Worm (Caenorhabditis elegans) whole organism, young adult: Measurements from ENCODE around the gene srw-97.

ENCODE experiments used
- B0035.1 ChIP-seq: sonication (generic microtip); optimal IDR thresholded peaks from 2 replicates; lab custom pipeline; 2016; ENCODE audit warnings: missing genetic modification characterization, mild to moderate bottlenecking, missing compliant biosample characterization, missing genotype, missing genetic modification reagents
- Y53F4B.3 ChIP-seq: fragments of 200-800 bp; sonication (Bioruptor generic); IDR thresholded peaks from 2 replicates; pipeline ENCODE4 v1.3.6; 2022; ENCODE audit warnings: missing genetic modification reagents, missing genetic modification characterization, missing compliant biosample characterization
- cebp-2 ChIP-seq: fragments of 200-800 bp; sonication (Bioruptor generic); IDR thresholded peaks from 2 replicates; pipeline ENCODE4 v1.3.6; 2022; ENCODE audit warnings: missing genetic modification characterization, missing compliant biosample characterization
- ceh-40 ChIP-seq: fragments of 200-800 bp; sonication (Bioruptor generic); IDR thresholded peaks from 2 replicates; pipeline ENCODE4 v1.3.6; 2022; ENCODE audit warnings: missing genetic modification characterization, missing compliant biosample characterization
- ceh-79 ChIP-seq: sonication (generic microtip); optimal IDR thresholded peaks from 2 replicates; lab custom pipeline; 2017; ENCODE audit warnings: mild to moderate bottlenecking, missing genetic modification characterization, missing compliant biosample characterization
- egl-44 ChIP-seq: fragments of 200-800 bp; sonication (Bioruptor generic); IDR thresholded peaks from 2 replicates; pipeline ENCODE4 v1.3.6; 2022; ENCODE audit warnings: missing genetic modification reagents, missing genetic modification characterization, missing compliant biosample characterization
- ekl-4 ChIP-seq: fragments of 200-800 bp; sonication (Bioruptor generic); IDR thresholded peaks from 2 replicates; pipeline ENCODE4 v1.3.6; 2022; ENCODE audit warnings: missing genetic modification reagents, missing genetic modification characterization, missing compliant biosample characterization
- hrde-1 ChIP-seq: sonication (generic microtip); optimal IDR thresholded peaks from 2 replicates; lab custom pipeline; 2016; ENCODE audit warnings: missing genetic modification characterization, mild to moderate bottlenecking, missing compliant biosample characterization, moderate library complexity, missing genotype, missing genetic modification reagents, borderline replicate concordance
- madf-8 ChIP-seq: fragments of 200-800 bp; sonication (Bioruptor generic); conservative IDR thresholded peaks from 2 replicates; pipeline ENCODE4 v1.3.6; 2022; ENCODE audit warnings: missing genetic modification reagents, missing genetic modification characterization, missing compliant biosample characterization
- nfyb-1 ChIP-seq: fragments of 200-800 bp; sonication (Bioruptor generic); IDR thresholded peaks from 2 replicates; pipeline ENCODE4 v1.3.6; 2022; ENCODE audit warnings: missing genetic modification reagents, missing genetic modification characterization, missing compliant biosample characterization
- nhr-90 ChIP-seq: sonication (generic microtip); optimal IDR thresholded peaks from 2 replicates; lab custom pipeline; 2016; ENCODE audit warnings: missing genotype, mild to moderate bottlenecking, missing genetic modification characterization, missing compliant biosample characterization
- rcor-1 ChIP-seq: fragments of 200-800 bp; sonication (Bioruptor generic); IDR thresholded peaks from 2 replicates; pipeline ENCODE4 v1.3.6; 2022; ENCODE audit warnings: missing genetic modification reagents, missing genetic modification characterization, missing compliant biosample characterization
- snpc-3.4 ChIP-seq: sonication (generic microtip); optimal IDR thresholded peaks from 2 replicates; lab custom pipeline; 2017; ENCODE audit warnings: missing genetic modification characterization, mild to moderate bottlenecking, missing compliant biosample characterization, antibody characterized with exemption, moderate library complexity, missing genotype, missing genetic modification reagents
- sptf-2 ChIP-seq: fragments of 200-800 bp; sonication (Bioruptor generic); optimal IDR thresholded peaks from 2 replicates; lab custom pipeline; 2018; ENCODE audit warnings: mild to moderate bottlenecking, missing genetic modification characterization, missing compliant biosample characterization
- unc-62 ChIP-seq: fragments of 150-350 bp; optimal IDR thresholded peaks from 2 replicates; lab custom pipeline; 2014; ENCODE audit warnings: missing biosample characterization, missing genetic modification reagents, missing genetic modification characterization
- ztf-28 ChIP-seq: fragments of 200-800 bp; sonication (Bioruptor generic); IDR thresholded peaks from 2 replicates; pipeline ENCODE4 v1.3.6; 2022; ENCODE audit warnings: missing genetic modification reagents, missing genetic modification characterization, missing compliant biosample characterization

The srw-97 gene

ce11 chrII:1621180-1621579, 47.6 kb downstream of the srw-97 start, which contains the start of gene fbxa-158:
fbxa-158 (minus strand) TSS chrII:1621280.
- TF ChIP-seq rcor-1 (GFP tag; lab: Robert Waterston, UW) (no peak), ekl-4 (no peak), Y53F4B.3 (no peak), ztf-28 (GFP tag; lab: Robert Waterston, UW) (no peak), nhr-90 (tag; lab: Kevin White, UChicago) (no peak), B0035.1 (no peak), snpc-3.4 (no peak), cebp-2 (GFP tag; lab: Robert Waterston, UW) (no peak), ceh-79 (tag; lab: Kevin White, UChicago) (no peak), ceh-40 (GFP tag; lab: Robert Waterston, UW) (no peak), sptf-2 (no peak), nfyb-1 (no peak), unc-62 (GFP tag; lab: Kevin White, UChicago) (no peak)

ce11 chrII:1618948-1619347, 49.9 kb downstream of the srw-97 start, which contains the start of gene fbxa-166:
fbxa-166 (minus strand) TSS chrII:1619048.
- TF ChIP-seq hrde-1 (tag; lab: Kevin White, UChicago) (no peak), egl-44 (no peak), madf-8 (GFP tag; lab: Robert Waterston, UW) (no peak), cebp-2 (GFP tag; lab: Robert Waterston, UW) (no peak)
